Worm (Caenorhabditis elegans): ENCODE data around the gene C42D4.19.
A peak's percentile ranks its signal among the peaks of the same experiment; 100 is the strongest.

C42D4.19 gene

ce11 chrIV:7222088-7222487 lies 46.6 kb downstream of the C42D4.19 start:
- TF ChIP-seq lin-39 (tag; optimal IDR thresholded peaks at IDR 0.05) (no peak), isw-1 (GFP tag; IDR thresholded peaks at IDR 0.05) (no peak), fkh-10 (GFP tag; optimal IDR thresholded peaks at IDR 0.05) (peak; percentile 64), lin-14 (GFP tag; optimal IDR thresholded peaks at IDR 0.05) (peak; percentile 22), ama-1 (optimal IDR thresholded peaks at IDR 0.05) (no peak), ceh-88 (GFP tag; IDR thresholded peaks at IDR 0.05) (no peak), efl-1 (optimal IDR thresholded peaks at IDR 0.05) (no peak), efl-1 (GFP tag; optimal IDR thresholded peaks at IDR 0.05 in 1 of 2) (peak in 1 of 2 experiments; percentile 60), lir-3 (tag; optimal IDR thresholded peaks at IDR 0.05; ENCODE audit: poor library complexity) (no peak)
